Worm (Caenorhabditis elegans) whole organism, L2 larva: ENCODE measurements around the gene sut-2.

Experiments used
- F13H6.1 ChIP-seq: sonication (generic microtip); optimal IDR thresholded peaks from 2 replicates; lab custom pipeline; 2016; ENCODE audit warnings: missing genetic modification characterization, missing compliant biosample characterization
- R02D3.7 ChIP-seq: fragments of 150-350 bp; optimal IDR thresholded peaks from 2 replicates; lab custom pipeline; 2014; ENCODE audit warnings: missing biosample characterization, missing genetic modification characterization
- ama-1 ChIP-seq: fragments of 150-350 bp; optimal IDR thresholded peaks from 2 replicates; lab custom pipeline; 2018; ENCODE audit warnings: inconsistent platforms
- ceh-82 ChIP-seq: fragments of 150-350 bp; optimal IDR thresholded peaks from 2 replicates; lab custom pipeline; 2014; ENCODE audit warnings: missing biosample characterization, missing genetic modification characterization
- elt-1 ChIP-seq: fragments of 150-350 bp; optimal IDR thresholded peaks from 2 replicates; lab custom pipeline; 2014; ENCODE audit warnings: missing biosample characterization, missing genetic modification characterization
- lin-39 ChIP-seq: fragments of 150-350 bp; optimal IDR thresholded peaks from 2 replicates; lab custom pipeline; 2014; ENCODE audit warnings: missing biosample characterization, missing genetic modification reagents, missing genetic modification characterization
- mdl-1 ChIP-seq, 2 experiments: fragments of 150-350 bp in 1 of 2; sonication (generic microtip) in 1 of 2; optimal IDR thresholded peaks; 2 replicates each; lab custom pipeline; 2017; ENCODE audit warnings: missing biosample characterization in 2 of 2, missing genetic modification characterization in 2 of 2
- sem-4 ChIP-seq: fragments of 150-350 bp; optimal IDR thresholded peaks from 2 replicates; lab custom pipeline; 2014; ENCODE audit warnings: missing biosample characterization, missing genetic modification reagents, missing genetic modification characterization
- skn-1 ChIP-seq: sonication (generic microtip); optimal IDR thresholded peaks from 2 replicates; lab custom pipeline; 2017; ENCODE audit warnings: missing biosample characterization, missing genetic modification characterization

- TF ChIP-seq R02D3.7 (tag; lab: Kevin White, UChicago) = no peak
- TF ChIP-seq skn-1 (tag; lab: Kevin White, UChicago) = no peak
- TF ChIP-seq F13H6.1 (tag; lab: Kevin White, UChicago) = no peak
- TF ChIP-seq sem-4 = no peak
- TF ChIP-seq elt-1 = no peak
- no peak for TF ChIP-seq mdl-1 (tag; optimal IDR thresholded peaks at IDR 0.05; lab: Kevin White, UChicago)
- TF ChIP-seq ceh-82 (tag; lab: Kevin White, UChicago) = no peak
- TF ChIP-seq lin-39 (tag; lab: Kevin White, UChicago) = no peak
- TF ChIP-seq ama-1 (lab: Kevin White, UChicago) = no peak
Observed at ce11 chrV:4523312-4523711, 46.5 kb downstream of the sut-2 start.
